Worm (Caenorhabditis elegans): ENCODE results near the gene M106.7.

The M106.7 gene

ce11 chrII:10860840-10861239 lies 3.9 kb upstream of the M106.7 start, which contains the start of gene M106.3:
Gene M106.3, minus strand, starts transcription at chrII:10860909.
- peak; percentile 74 for TF ChIP-seq elt-2 (tag; optimal IDR thresholded peaks at IDR 0.05)
- TF ChIP-seq nhr-76 (tag; optimal IDR thresholded peaks at IDR 0.05), result no peak
- peak; percentile 51 for TF ChIP-seq pqm-1 (tag; optimal IDR thresholded peaks at IDR 0.05)
- TF ChIP-seq mml-1 (tag; optimal IDR thresholded peaks at IDR 0.05), result no peak
- no peak for TF ChIP-seq R02D3.7 (tag; optimal IDR thresholded peaks at IDR 0.05)
- peak; percentile 9 for TF ChIP-seq pha-4 (tag; optimal IDR thresholded peaks at IDR 0.05)
- TF ChIP-seq jun-1 (tag; optimal IDR thresholded peaks at IDR 0.05), result peak; percentile 13
- TF ChIP-seq eor-1 (tag; optimal IDR thresholded peaks at IDR 0.05), result no peak

- peak; percentile 3 for TF ChIP-seq elt-2 (tag; optimal IDR thresholded peaks at IDR 0.05)
- no peak for TF ChIP-seq ceh-28 (tag; optimal IDR thresholded peaks at IDR 0.05)
- TF ChIP-seq zag-1 (tag; optimal IDR thresholded peaks at IDR 0.05), result no peak
Measured at ce11 chrII:10859359-10859758, 2.4 kb upstream of the M106.7 start.

- TF ChIP-seq ama-1 (optimal IDR thresholded peaks at IDR 0.05), result no peak
- TF ChIP-seq mdl-1 (tag; optimal IDR thresholded peaks at IDR 0.05), result no peak
- TF ChIP-seq lsy-12 (tag; optimal IDR thresholded peaks at IDR 0.05), result no peak
- no peak for TF ChIP-seq aly-2 (tag; optimal IDR thresholded peaks at IDR 0.05)
- TF ChIP-seq nhr-76 (tag; optimal IDR thresholded peaks at IDR 0.05), result no peak
- TF ChIP-seq nhr-23 (tag; optimal IDR thresholded peaks at IDR 0.05), result no peak
- no peak for TF ChIP-seq nhr-237 (tag; optimal IDR thresholded peaks at IDR 0.05)
- no peak for TF ChIP-seq R02D3.7 (tag; optimal IDR thresholded peaks at IDR 0.05)
- TF ChIP-seq skn-1 (tag; optimal IDR thresholded peaks at IDR 0.05), result no peak
- no peak for TF ChIP-seq nhr-67 (tag; optimal IDR thresholded peaks at IDR 0.05)
- TF ChIP-seq elt-1 (tag; optimal IDR thresholded peaks at IDR 0.05), result no peak
- no peak for TF ChIP-seq egl-5 (tag; optimal IDR thresholded peaks at IDR 0.05)
- TF ChIP-seq sea-2 (GFP tag; optimal IDR thresholded peaks at IDR 0.05), result no peak
Measured at ce11 chrII:10852880-10853279, 4.1 kb downstream of the M106.7 start.

ce11 chrII:10851110-10851509 lies 5.9 kb downstream of the M106.7 start:
- TF ChIP-seq elt-1 (tag; optimal IDR thresholded peaks at IDR 0.05) (peak; percentile 43), mml-1 (tag; optimal IDR thresholded peaks at IDR 0.05) (no peak), ztf-11 (tag; optimal IDR thresholded peaks at IDR 0.05) (no peak), lin-39 (tag; optimal IDR thresholded peaks at IDR 0.05) (peak; percentile 76), zag-1 (tag; optimal IDR thresholded peaks at IDR 0.05) (no peak), nhr-23 (tag; optimal IDR thresholded peaks at IDR 0.05) (peak; percentile 70), nhr-12 (tag; optimal IDR thresholded peaks at IDR 0.05) (no peak), sea-2 (GFP tag; optimal IDR thresholded peaks at IDR 0.05) (no peak), ama-1 (optimal IDR thresholded peaks at IDR 0.05) (no peak), egl-5 (tag; optimal IDR thresholded peaks at IDR 0.05) (peak; percentile 77), egl-27 (tag; optimal IDR thresholded peaks at IDR 0.05) (peak; percentile 53), ceh-82 (tag; optimal IDR thresholded peaks at IDR 0.05) (no peak), lsy-12 (tag; optimal IDR thresholded peaks at IDR 0.05) (peak; percentile 19), nhr-28 (tag; optimal IDR thresholded peaks at IDR 0.05) (no peak), aly-2 (tag; optimal IDR thresholded peaks at IDR 0.05) (no peak), elt-3 (tag; optimal IDR thresholded peaks at IDR 0.05) (no peak), ceh-16 (tag; optimal IDR thresholded peaks at IDR 0.05) (no peak), skn-1 (tag; optimal IDR thresholded peaks at IDR 0.05) (peak; percentile 51), nhr-25 (tag; optimal IDR thresholded peaks at IDR 0.05) (peak; percentile 92), pha-4 (tag; optimal IDR thresholded peaks at IDR 0.05) (peak; percentile 86), unc-62 (GFP tag; optimal IDR thresholded peaks at IDR 0.05) (peak; percentile 98), ztf-4 (tag; optimal IDR thresholded peaks at IDR 0.05) (peak; percentile 24), eor-1 (tag; optimal IDR thresholded peaks at IDR 0.05) (no peak), tbx-2 (tag; optimal IDR thresholded peaks at IDR 0.05) (peak; percentile 10), nhr-43 (tag; optimal IDR thresholded peaks at IDR 0.05; ENCODE audit: poor library complexity, severe bottlenecking) (peak; percentile 74), snpc-4 (tag; optimal IDR thresholded peaks at IDR 0.05) (peak; percentile 34), ceh-28 (tag; optimal IDR thresholded peaks at IDR 0.05) (peak; percentile 62), mdl-1 (tag; optimal IDR thresholded peaks at IDR 0.05) (peak; percentile 42), nhr-76 (tag; optimal IDR thresholded peaks at IDR 0.05) (no peak), daf-12 (tag; optimal IDR thresholded peaks at IDR 0.05) (no peak), nfya-1 (tag; optimal IDR thresholded peaks at IDR 0.05; ENCODE audit: insufficient read depth) (peak; percentile 80), nhr-237 (tag; optimal IDR thresholded peaks at IDR 0.05) (no peak), jun-1 (tag; optimal IDR thresholded peaks at IDR 0.05) (peak; percentile 67), ceh-9 (tag; optimal IDR thresholded peaks at IDR 0.05) (no peak), fkh-10 (GFP tag; optimal IDR thresholded peaks at IDR 0.05) (no peak), R02D3.7 (tag; optimal IDR thresholded peaks at IDR 0.05) (peak; percentile 20), fkh-2 (tag; optimal IDR thresholded peaks at IDR 0.05) (no peak), elt-2 (tag; optimal IDR thresholded peaks at IDR 0.05) (peak; percentile 83), nhr-77 (tag; optimal IDR thresholded peaks at IDR 0.05) (no peak), unc-39 (tag; optimal IDR thresholded peaks at IDR 0.05) (no peak), hmg-11 (tag; optimal IDR thresholded peaks at IDR 0.05) (peak; percentile 64), fos-1 (tag; optimal IDR thresholded peaks at IDR 0.05) (no peak), lin-15B (tag; optimal IDR thresholded peaks at IDR 0.05) (peak; percentile 24), pqm-1 (tag; optimal IDR thresholded peaks at IDR 0.05) (peak; percentile 60)

Data from whole organism, L3 larva.